Fruit fly (Drosophila melanogaster) whole organism, pupa: ENCODE data around the gene CG32483.
A peak's percentile ranks its signal among the peaks of the same experiment; 100 is the strongest.

ENCODE experiments used
- CG13204 ChIP-seq: fragments of 200-800 bp; sonication (Bioruptor generic); optimal IDR thresholded peaks from 2 replicates; lab custom pipeline; 2018; ENCODE audit warnings: missing biosample characterization, mild to moderate bottlenecking, missing genetic modification characterization, moderate library complexity
- CG32121 ChIP-seq: fragments of 200-800 bp; sonication (Bioruptor generic); IDR thresholded peaks from 2 replicates; pipeline ENCODE4 v1.3.6; 2022; ENCODE audit warnings: missing biosample characterization, missing genetic modification characterization
- D1 ChIP-seq: fragments of 200-800 bp; sonication (Bioruptor generic); optimal IDR thresholded peaks from 2 replicates; lab custom pipeline; 2018; ENCODE audit warnings: missing biosample characterization, mild to moderate bottlenecking, missing genetic modification characterization, moderate library complexity
- Ets98B ChIP-seq: fragments of 200-800 bp; sonication (Bioruptor generic); IDR thresholded peaks from 2 replicates; pipeline ENCODE4 v1.3.6; 2022; ENCODE audit warnings: missing biosample characterization, missing genetic modification characterization
- Snoo ChIP-seq: fragments of 200-800 bp; sonication (Bioruptor generic); optimal IDR thresholded peaks from 3 replicates; lab custom pipeline; 2017; ENCODE audit warnings: missing biosample characterization, mild to moderate bottlenecking, missing genetic modification characterization, inconsistent platforms
- fd96Ca ChIP-seq: fragments of 200-800 bp; sonication (Bioruptor generic); IDR thresholded peaks from 3 replicates; pipeline ENCODE4 v1.3.6; 2022; ENCODE audit warnings: missing biosample characterization, missing genetic modification characterization

CG32483 gene

DNA sequence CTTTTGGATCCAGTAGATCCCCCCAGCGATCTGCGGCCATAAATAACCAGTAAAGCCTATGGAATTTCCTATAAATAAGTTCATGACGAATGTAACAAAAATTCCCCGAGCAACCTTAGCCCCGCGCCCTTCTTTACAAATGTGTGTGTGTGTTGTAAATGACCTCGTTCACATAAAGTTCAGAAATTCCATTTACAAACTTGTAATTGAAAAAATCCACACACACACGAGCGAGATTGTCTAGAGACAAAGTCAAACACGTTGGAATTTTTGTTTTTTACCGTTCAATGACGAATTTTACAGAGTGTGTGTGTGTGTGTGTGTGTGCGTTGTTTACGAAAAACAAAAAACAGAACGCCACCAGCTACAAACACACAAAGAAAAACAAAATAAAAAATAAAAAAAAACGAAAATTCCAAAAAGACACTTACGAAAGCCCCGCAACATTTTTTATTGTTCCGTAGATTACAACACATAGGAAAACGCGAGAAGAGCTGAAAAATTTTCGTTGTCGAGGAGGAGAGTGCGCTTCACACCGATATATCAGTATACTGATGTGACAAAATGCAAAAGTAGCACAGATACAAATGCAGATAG is 51.0 kb downstream of the CG32483 start:
- TF ChIP-seq D1 (tag; lab: Kevin White, UChicago) = no peak
- TF ChIP-seq fd96Ca = peak; percentile 32; the same call in 1 of the 3 replicates
- TF ChIP-seq CG13204 (GFP tag; lab: Kevin White, UChicago) = no peak
- peak; percentile 45 for TF ChIP-seq Snoo (tag; lab: Kevin White, UChicago)
- peak; percentile 7; the same call in 1 of the 2 replicates for TF ChIP-seq CG32121 (GFP tag; lab: Robert Waterston, UW)
- peak; percentile 5; the same call in 1 of the 2 replicates for TF ChIP-seq Ets98B
